Worm (Caenorhabditis elegans) whole organism, mixed stage, embryonic: ENCODE results near the gene Y53F4B.62.

Experiments used
- blmp-1 ChIP-seq: fragments of 150-350 bp; optimal IDR thresholded peaks from 2 replicates; lab custom pipeline; 2014; ENCODE audit warnings: missing biosample characterization, missing genetic modification characterization
- ces-1 ChIP-seq: fragments of 150-350 bp; optimal IDR thresholded peaks from 2 replicates; lab custom pipeline; 2014; ENCODE audit warnings: missing biosample characterization, missing genetic modification reagents, missing genetic modification characterization
- ham-2 ChIP-seq: fragments of 200-800 bp; sonication (Bioruptor generic); optimal IDR thresholded peaks from 2 replicates; lab custom pipeline; 2018; ENCODE audit warnings: mild to moderate bottlenecking, missing genetic modification characterization, missing compliant biosample characterization
- nhr-12 ChIP-seq: fragments of 150-350 bp; optimal IDR thresholded peaks from 2 replicates; lab custom pipeline; 2014; ENCODE audit warnings: missing biosample characterization, missing genetic modification characterization
- pha-4 ChIP-seq: fragments of 150-350 bp; optimal IDR thresholded peaks from 2 replicates; lab custom pipeline; 2018; ENCODE audit warnings: missing biosample characterization, missing genetic modification reagents, missing genetic modification characterization
- sem-2 ChIP-seq: fragments of 200-800 bp; sonication (Bioruptor generic); optimal IDR thresholded peaks from 2 replicates; lab custom pipeline; 2018; ENCODE audit warnings: mild to moderate bottlenecking, missing genetic modification characterization, missing compliant biosample characterization
- unc-62 ChIP-seq: fragments of 150-350 bp; optimal IDR thresholded peaks from 2 replicates; lab custom pipeline; 2014; ENCODE audit warnings: missing biosample characterization, missing genetic modification reagents, missing genetic modification characterization

DNA sequence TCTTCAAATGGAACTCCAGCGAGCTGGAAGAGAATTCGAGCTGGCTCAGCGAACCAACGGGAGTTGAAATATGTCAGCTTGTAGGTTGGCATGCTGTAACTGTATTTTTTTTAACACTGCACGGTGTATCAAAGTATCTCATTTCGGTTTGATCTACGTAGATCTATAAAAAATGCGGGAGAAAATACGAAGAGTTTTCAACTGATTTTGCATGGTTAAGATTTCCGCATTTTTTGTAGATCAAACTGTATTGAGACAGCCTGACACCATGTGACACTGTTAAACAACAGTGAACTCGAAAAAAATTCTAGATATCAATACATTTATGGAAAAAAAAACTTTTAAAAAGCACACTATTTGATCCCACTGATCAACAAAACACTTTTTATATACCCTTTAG is 48.1 kb upstream of the Y53F4B.62 start, which contains the start of gene gst-32:
- TF ChIP-seq sem-2 (GFP tag; lab: Kevin White, UChicago): no peak
- no peak for TF ChIP-seq unc-62 (GFP tag; lab: Kevin White, UChicago)
- no peak for TF ChIP-seq ham-2 (GFP tag; lab: Kevin White, UChicago)
- TF ChIP-seq ces-1 (GFP tag; lab: Kevin White, UChicago): no peak
- no peak for TF ChIP-seq blmp-1 (tag; lab: Kevin White, UChicago)
- TF ChIP-seq pha-4: no peak
- TF ChIP-seq nhr-12 (tag; lab: Kevin White, UChicago): no peak
